Fruit fly (Drosophila melanogaster): ENCODE data around the gene CG6168.

dm6 chr3L:11341920-11342319 lies 20.4 kb upstream of the CG6168 start:
- TF ChIP-seq CG8478 (optimal IDR thresholded peaks at IDR 0.05) (no peak), Dll (optimal IDR thresholded peaks at IDR 0.05) (no peak), EcR (GFP tag; optimal IDR thresholded peaks at IDR 0.05) (no peak), psq (optimal IDR thresholded peaks at IDR 0.05) (no peak)

Measured in whole organism.